Fruit fly (Drosophila melanogaster) whole organism: Measurements from ENCODE around the gene Vm32E.

Source experiments
- CG8478 ChIP-seq: fragments of >200 bp; optimal IDR thresholded peaks from 2 replicates; lab custom pipeline; 2018; ENCODE audit warnings: inconsistent platforms
- Dll ChIP-seq: fragments of >200 bp; optimal IDR thresholded peaks from 2 replicates; lab custom pipeline; 2017
- EcR ChIP-seq, 2 experiments: fragments of >200 bp; optimal IDR thresholded peaks; 2 replicates each; lab custom pipeline; 2017; ENCODE audit warnings: missing biosample characterization in 2 of 2, missing genetic modification characterization in 2 of 2, missing genetic modification reagents in 2 of 2
- pan ChIP-seq: fragments of >200 bp; optimal IDR thresholded peaks from 2 replicates; lab custom pipeline; 2017
- psq ChIP-seq: fragments of >200 bp; optimal IDR thresholded peaks from 2 replicates; lab custom pipeline; 2017
- usp ChIP-seq: fragments of >200 bp; optimal IDR thresholded peaks from 2 replicates; lab custom pipeline; 2017; ENCODE audit warnings: missing biosample characterization, missing genetic modification characterization, mixed read lengths

The Vm32E gene

DNA sequence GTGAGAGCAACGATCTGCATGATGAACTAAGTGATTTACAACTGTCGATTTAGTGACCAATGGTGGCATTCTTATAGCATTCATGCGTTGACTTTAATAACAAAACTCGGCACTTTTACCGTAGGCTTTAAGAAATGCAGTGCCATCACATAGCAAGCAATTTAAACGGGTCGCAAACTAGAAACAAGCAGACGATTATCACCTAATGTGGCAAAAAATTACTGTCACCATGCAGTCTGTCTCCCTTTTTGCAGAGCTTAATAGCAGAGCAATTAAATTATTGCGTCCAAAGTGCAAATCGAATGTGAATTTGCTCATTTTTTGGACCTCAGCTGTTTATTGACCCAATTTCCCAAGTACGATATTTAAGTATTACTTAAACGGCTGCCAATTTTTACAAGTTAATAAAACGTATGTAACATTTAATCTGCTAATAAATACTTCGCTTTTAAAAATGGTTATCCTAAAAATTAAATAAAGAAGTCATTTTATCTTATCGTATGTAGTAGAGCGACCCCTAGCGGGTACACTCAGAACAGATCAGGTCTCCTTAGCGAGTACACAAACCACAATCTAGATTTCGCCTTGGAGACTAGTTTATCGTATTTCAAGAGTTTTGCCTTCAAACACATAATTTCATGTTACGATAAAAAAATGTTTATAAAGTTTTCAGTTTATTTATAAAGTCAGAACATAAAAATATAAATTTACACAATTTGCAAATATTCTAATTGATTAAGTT, at the start of gene Vm32E:
Gene Vm32E, minus strand, starts transcription at position 51 of the 742 bp plus-strand sequence.
- TF ChIP-seq EcR (GFP tag; optimal IDR thresholded peaks at IDR 0.05; lab: Kevin White, UChicago) = no peak
- TF ChIP-seq CG8478 (lab: Kevin White, UChicago) = no peak
- TF ChIP-seq pan (lab: Kevin White, UChicago) = no peak
- no peak for TF ChIP-seq usp (GFP tag; lab: Kevin White, UChicago)
- no peak for TF ChIP-seq Dll (lab: Kevin White, UChicago)
- TF ChIP-seq psq (lab: Kevin White, UChicago) = no peak

dm6 chr2L:11220783-11221182, 49.3 kb upstream of the Vm32E start:
- no peak for TF ChIP-seq Dll (lab: Kevin White, UChicago)
- no peak for TF ChIP-seq pan (lab: Kevin White, UChicago)
- TF ChIP-seq EcR (GFP tag; optimal IDR thresholded peaks at IDR 0.05; lab: Kevin White, UChicago) = no peak
- no peak for TF ChIP-seq psq (lab: Kevin White, UChicago)
- no peak for TF ChIP-seq CG8478 (lab: Kevin White, UChicago)
- no peak for TF ChIP-seq usp (GFP tag; lab: Kevin White, UChicago)

DNA sequence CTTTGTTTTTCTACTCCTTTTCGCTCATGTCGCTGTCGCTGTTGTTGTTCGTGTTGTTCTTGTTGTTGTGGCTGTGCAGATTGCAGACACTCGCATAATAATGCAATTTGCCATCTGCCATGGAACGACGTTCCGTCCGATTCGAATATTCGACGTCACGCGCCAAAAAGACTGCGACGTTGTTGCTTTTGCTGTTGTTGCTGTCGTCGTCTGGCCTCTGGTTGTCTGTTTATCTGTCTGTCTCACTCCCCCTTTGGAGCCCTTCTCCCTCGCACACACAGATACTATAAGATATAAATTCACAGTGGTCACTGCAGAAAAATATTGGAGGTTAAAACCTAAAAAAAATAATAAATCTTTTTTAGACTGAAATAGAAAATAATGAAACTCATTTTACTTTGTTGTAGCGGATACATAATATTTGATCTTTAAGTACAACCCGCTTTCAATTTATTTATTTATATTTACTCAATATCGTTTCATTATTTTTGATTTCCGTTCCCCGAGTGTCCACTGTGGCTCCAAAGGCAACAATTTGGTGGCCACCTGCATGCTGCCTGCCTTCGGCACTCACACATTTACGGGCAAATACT, 48.1 kb upstream of the Vm32E start:
- no peak for TF ChIP-seq EcR (GFP tag; optimal IDR thresholded peaks at IDR 0.05; lab: Kevin White, UChicago)
- TF ChIP-seq Dll (lab: Kevin White, UChicago) = no peak
- TF ChIP-seq psq (lab: Kevin White, UChicago) = no peak
- TF ChIP-seq usp (GFP tag; lab: Kevin White, UChicago) = no peak

dm6 chr2L:11218918-11219317, 47.5 kb upstream of the Vm32E start:
- TF ChIP-seq psq (lab: Kevin White, UChicago) (no peak), EcR (GFP tag; optimal IDR thresholded peaks at IDR 0.05; lab: Kevin White, UChicago) (no peak), usp (GFP tag; lab: Kevin White, UChicago) (no peak), CG8478 (lab: Kevin White, UChicago) (no peak), pan (lab: Kevin White, UChicago) (no peak), Dll (lab: Kevin White, UChicago) (no peak)

DNA sequence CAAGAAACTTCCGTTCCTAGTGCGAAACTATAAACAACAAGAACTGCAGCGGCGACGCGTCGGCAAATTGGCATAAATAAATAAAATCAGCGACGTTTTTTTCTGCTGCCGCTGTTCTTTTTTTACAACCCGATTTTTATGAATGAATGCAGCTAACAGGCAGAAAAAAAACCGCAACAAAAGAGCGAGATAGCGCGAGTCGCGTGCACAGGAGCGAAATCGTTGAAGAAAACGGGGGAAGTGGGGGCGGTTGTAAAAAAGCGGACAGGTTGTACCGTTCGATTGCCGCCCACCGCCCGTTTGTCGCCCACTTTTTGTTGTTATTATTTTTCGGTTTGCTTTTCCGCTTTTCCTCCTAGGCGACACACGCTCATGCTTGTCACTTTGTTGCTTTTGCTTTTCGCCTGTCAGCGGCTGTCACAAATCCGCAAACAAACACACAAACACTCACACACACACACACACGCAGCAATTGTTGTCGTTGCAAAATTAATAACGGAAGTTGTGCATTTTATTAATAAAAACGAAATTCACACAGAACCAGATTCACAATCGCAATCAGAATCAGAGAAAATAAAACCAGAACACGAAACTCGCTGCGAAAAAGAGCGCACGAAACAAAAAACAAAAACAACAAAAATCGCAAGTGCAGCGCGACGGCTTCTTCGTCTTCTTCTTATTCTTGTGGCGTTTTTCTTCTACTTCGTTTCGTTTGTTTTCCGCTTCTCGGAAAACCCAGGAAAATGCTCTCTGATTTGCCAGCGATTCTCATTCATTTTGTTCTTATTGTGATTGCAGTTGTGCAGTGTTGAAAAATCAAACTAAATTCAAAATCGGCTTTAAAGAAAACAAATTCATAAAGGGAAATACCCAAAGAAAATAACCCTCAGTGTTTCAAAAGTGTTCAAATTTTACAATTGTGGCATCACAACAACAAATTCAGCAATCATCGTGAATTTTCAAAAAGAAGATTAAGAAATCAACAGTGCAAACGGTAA, 39.8 kb upstream of the Vm32E start:
- TF ChIP-seq pan (lab: Kevin White, UChicago) (no peak), usp (GFP tag; lab: Kevin White, UChicago) (no peak), CG8478 (lab: Kevin White, UChicago) (no peak), psq (lab: Kevin White, UChicago) (no peak), Dll (lab: Kevin White, UChicago) (no peak), EcR (GFP tag; optimal IDR thresholded peaks at IDR 0.05; lab: Kevin White, UChicago) (no peak)

- TF ChIP-seq EcR (GFP tag; optimal IDR thresholded peaks at IDR 0.05; lab: Kevin White, UChicago) (no peak), CG8478 (lab: Kevin White, UChicago) (no peak), pan (lab: Kevin White, UChicago) (no peak), Dll (lab: Kevin White, UChicago) (no peak), usp (GFP tag; lab: Kevin White, UChicago) (no peak), psq (lab: Kevin White, UChicago) (no peak)
Measured at dm6 chr2L:11210324-11210758, 38.9 kb upstream of the Vm32E start, which contains the start of gene ab. Gene ab (plus strand): TSS chr2L:11210678.

dm6 chr2L:11208563-11209344, 37.3 kb upstream of the Vm32E start:
- TF ChIP-seq Dll (lab: Kevin White, UChicago) (no peak), CG8478 (lab: Kevin White, UChicago) (no peak), usp (GFP tag; lab: Kevin White, UChicago) (no peak), EcR (GFP tag; optimal IDR thresholded peaks at IDR 0.05; lab: Kevin White, UChicago) (no peak), psq (lab: Kevin White, UChicago) (no peak), pan (lab: Kevin White, UChicago) (no peak)

DNA sequence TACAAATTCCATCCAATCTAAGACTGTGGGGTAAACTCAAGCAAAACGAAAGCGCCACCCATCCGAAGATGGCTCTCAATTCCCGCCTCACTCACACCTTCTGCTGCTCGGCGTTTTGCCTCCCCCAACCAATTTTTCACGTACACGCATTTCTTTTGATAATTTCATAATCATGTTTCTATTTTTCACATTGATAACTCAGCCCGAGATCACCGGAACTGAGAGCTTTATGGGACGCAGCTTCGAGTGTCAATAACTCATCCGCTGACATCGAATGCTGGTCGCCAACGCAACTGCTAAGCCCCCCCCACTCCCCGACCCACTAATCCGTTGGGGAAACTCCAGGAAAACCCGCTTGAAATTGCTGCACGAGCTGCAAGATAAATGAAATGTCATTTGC, 36.0 kb upstream of the Vm32E start:
- TF ChIP-seq CG8478 (lab: Kevin White, UChicago) (no peak), EcR (GFP tag; optimal IDR thresholded peaks at IDR 0.05; lab: Kevin White, UChicago) (no peak), psq (lab: Kevin White, UChicago) (no peak), pan (lab: Kevin White, UChicago) (no peak), Dll (lab: Kevin White, UChicago) (no peak), usp (GFP tag; lab: Kevin White, UChicago) (no peak)

DNA sequence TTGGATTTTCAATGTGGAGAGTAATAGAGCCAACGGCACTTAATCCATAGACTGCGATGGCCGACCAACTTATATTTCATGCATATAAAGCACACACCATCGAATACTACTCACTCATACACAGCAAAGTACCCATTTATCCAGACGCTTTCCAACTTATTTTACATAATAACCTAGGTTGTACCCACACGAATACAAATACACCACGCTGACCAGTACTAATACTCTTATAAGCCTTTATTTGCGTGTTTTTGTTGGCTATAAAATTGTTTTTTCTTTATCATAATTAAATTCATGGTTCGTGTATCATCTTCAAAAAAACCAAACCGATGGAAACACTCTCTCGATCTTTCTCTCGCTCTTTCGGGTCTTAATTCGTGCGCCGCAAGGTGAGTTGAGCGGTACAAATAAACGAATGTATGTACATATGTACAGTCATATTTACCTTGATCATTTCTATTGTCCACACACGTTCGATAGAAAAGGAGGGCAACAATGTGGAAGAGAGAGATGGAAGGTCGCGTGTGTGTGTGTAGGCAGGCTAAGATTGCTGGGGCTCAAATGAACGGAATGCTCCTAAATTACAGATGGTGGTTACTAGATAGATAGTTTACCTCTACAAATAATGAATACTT, 35.3 kb upstream of the Vm32E start:
- no peak for TF ChIP-seq EcR (GFP tag; optimal IDR thresholded peaks at IDR 0.05; lab: Kevin White, UChicago)
- TF ChIP-seq CG8478 (lab: Kevin White, UChicago) = no peak
- TF ChIP-seq pan (lab: Kevin White, UChicago) = no peak
- no peak for TF ChIP-seq usp (GFP tag; lab: Kevin White, UChicago)
- TF ChIP-seq psq (lab: Kevin White, UChicago) = no peak
- no peak for TF ChIP-seq Dll (lab: Kevin White, UChicago)
